Fruit fly (Drosophila melanogaster) whole organism: ENCODE measurements around the gene CG8360.

Experiments
- Dll ChIP-seq: fragments of >200 bp; optimal IDR thresholded peaks from 2 replicates; lab custom pipeline; 2017
- pan ChIP-seq: fragments of >200 bp; optimal IDR thresholded peaks from 2 replicates; lab custom pipeline; 2017
- psq ChIP-seq: fragments of >200 bp; optimal IDR thresholded peaks from 2 replicates; lab custom pipeline; 2017

DNA sequence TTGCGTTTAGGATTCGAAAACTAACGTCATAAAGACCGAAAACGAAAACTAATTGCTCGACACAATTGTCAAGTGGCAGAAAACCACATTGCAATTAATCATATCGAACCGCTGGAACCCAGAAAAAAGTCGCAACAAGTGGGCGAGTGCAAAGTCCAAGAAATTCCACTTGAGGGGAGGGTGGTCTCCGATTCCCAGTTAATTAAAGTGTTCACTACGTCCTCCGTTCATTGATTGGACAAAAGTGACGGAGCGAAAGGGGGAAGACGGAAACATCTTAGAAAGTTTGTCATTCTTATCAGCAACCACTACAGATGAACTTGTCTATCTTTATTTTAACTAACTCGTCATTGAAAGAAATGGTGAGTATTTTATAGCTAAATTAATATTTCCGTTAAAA, 10.2 kb upstream of the CG8360 start:
- no peak for TF ChIP-seq psq (lab: Kevin White, UChicago)
- TF ChIP-seq pan = no peak
- no peak for TF ChIP-seq Dll (lab: Kevin White, UChicago)
